Worm (Caenorhabditis elegans): ENCODE data around the gene Y62H9A.11.

The Y62H9A.11 gene

DNA sequence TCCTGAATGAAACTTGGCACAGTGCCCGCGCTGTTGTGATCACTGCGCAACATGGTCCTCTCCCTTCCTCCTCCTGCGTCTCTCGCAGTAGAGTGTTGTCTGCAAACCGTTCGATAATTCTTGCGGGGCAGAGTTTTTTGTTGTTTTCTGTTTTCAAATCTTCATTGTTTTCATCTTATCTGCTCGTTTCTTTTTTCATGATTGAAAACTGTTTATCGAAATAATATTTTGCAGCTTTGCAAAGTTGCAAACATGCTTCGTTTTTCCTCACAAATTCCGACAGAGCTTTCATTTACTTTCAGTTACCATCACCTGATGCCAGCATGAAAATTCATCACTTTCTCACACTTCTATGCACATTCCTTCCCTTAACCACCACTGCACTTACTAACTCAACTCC is 50.0 kb downstream of the Y62H9A.11 start, which contains the start of gene mes-1:
mes-1 (plus strand) TSS at position 301 of the 400 bp plus-strand sequence.
- TF ChIP-seq tab-1 (GFP tag; IDR thresholded peaks at IDR 0.05): no peak
- no peak for TF ChIP-seq ref-1 (GFP tag; conservative IDR thresholded peaks at IDR 0.05)
- TF ChIP-seq T22C8.4 (GFP tag; IDR thresholded peaks at IDR 0.05): no peak
- no peak for TF ChIP-seq cog-1 (tag; optimal IDR thresholded peaks at IDR 0.05)
- TF ChIP-seq flt-1 (GFP tag; IDR thresholded peaks at IDR 0.05): no peak
- TF ChIP-seq ztf-23 (GFP tag; IDR thresholded peaks at IDR 0.05): no peak
- no peak for TF ChIP-seq ztf-29 (GFP tag; IDR thresholded peaks at IDR 0.05)
- no peak for TF ChIP-seq klf-2 (GFP tag; conservative IDR thresholded peaks at IDR 0.05)
- no peak for TF ChIP-seq med-1 (GFP tag; optimal IDR thresholded peaks at IDR 0.05; ENCODE audit: insufficient read depth)

DNA sequence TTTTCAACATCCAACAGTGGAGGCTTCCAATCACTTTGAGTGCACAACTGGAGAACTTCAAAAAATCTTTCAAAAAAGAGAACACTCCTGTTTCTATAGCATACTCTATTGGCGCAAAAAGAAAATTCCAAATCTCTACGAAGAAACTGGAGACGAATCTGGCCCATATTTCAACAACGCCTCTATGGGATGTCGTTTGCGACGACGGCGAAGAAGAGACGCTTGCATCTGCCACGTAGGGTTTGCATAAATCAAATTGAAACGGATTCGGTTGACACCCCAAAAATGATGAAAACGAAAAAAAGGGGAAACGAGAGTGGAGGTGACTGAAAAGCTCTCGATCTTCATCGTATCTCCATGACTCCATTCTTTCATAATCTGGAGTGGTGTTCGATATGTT is 50.9 kb downstream of the Y62H9A.11 start:
- TF ChIP-seq ztf-23 (GFP tag; IDR thresholded peaks at IDR 0.05): no peak
- TF ChIP-seq tab-1 (GFP tag; IDR thresholded peaks at IDR 0.05): no peak
- no peak for TF ChIP-seq ref-1 (GFP tag; conservative IDR thresholded peaks at IDR 0.05)
- no peak for TF ChIP-seq ztf-29 (GFP tag; IDR thresholded peaks at IDR 0.05)
- TF ChIP-seq med-1 (GFP tag; optimal IDR thresholded peaks at IDR 0.05; ENCODE audit: insufficient read depth): no peak
- no peak for TF ChIP-seq T22C8.4 (GFP tag; IDR thresholded peaks at IDR 0.05)
- TF ChIP-seq cog-1 (tag; optimal IDR thresholded peaks at IDR 0.05): no peak
- no peak for TF ChIP-seq klf-2 (GFP tag; conservative IDR thresholded peaks at IDR 0.05)

DNA sequence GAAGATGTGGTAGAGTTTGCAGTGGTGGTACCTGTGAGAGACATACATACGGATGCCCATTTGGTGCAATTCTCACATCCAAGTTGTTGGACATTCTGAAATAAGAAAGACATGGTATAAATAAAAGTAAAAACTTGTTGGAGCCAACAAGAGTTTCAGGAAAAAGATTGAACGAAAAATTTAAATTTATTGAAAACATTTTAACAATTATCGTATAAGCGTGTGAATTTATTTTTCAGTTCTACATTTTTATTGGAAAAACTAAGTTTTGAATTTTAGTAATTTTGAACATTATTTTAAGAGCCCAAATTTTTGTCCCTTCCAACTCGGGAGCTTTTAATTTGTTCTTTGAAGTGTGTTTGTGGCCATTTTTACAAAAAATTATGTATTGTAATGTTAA is 52.3 kb downstream of the Y62H9A.11 start, which contains the start of gene F54F7.8:
F54F7.8 (minus strand) TSS at position 101 of the 400 bp plus-strand sequence.
- TF ChIP-seq flt-1 (GFP tag; IDR thresholded peaks at IDR 0.05) (no peak), ztf-23 (GFP tag; IDR thresholded peaks at IDR 0.05) (no peak), klf-2 (GFP tag; conservative IDR thresholded peaks at IDR 0.05) (no peak), cog-1 (tag; optimal IDR thresholded peaks at IDR 0.05) (no peak), tab-1 (GFP tag; IDR thresholded peaks at IDR 0.05) (no peak), med-1 (GFP tag; optimal IDR thresholded peaks at IDR 0.05; ENCODE audit: insufficient read depth) (no peak), ref-1 (GFP tag; conservative IDR thresholded peaks at IDR 0.05) (no peak), ztf-29 (GFP tag; IDR thresholded peaks at IDR 0.05) (no peak), T22C8.4 (GFP tag; IDR thresholded peaks at IDR 0.05) (no peak)
